Worm (Caenorhabditis elegans): ENCODE measurements around the gene dyn-1.
"Not testable (repeated sequence)": the region's sequence is repeated elsewhere in the genome, so short reads cannot be mapped to it uniquely, and the experiment has no call there.

Gene dyn-1

DNA sequence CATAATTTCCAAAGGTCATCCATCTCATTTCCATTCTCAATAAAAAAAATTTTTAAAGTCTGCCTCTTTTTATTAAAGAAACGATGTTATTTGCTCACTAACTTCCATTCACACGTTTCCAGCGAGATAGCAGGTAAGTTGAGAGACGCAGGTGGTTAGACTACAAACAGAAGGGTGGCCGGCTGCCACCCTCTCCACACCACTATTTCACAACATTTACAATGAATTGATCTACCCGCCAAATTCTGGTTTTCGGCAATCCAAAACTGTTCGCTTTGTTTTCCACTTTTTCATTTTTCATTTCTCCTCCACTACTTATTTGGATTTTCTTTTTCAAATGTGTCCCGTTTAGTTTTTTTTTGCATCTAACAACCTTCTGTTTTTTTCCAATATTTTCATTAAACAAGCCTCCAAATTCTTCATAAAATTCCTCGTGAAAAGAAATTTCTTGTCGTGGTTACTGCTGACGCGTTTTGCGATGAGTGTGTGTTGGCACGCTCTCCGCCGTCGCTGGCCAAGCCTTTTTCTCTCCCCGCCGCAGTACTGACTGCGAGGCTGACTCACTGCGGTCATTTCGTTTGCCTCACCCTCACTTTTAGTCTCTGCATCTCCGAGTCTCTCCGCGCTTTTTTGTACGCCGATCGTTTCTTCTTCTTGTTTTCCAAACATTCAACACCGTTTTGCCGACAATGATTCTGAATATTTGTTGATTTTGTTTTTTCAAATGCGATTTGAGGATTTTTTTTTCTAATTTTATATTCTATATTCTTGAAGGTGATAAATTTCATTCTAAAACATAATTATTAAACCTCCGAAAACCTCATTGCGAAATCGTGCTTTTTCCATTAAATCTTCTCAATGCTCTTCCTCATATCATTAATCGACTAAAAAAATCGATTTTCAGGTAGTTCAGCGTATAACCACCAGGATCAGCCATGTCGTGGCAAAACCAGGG, at the start of gene dyn-1 (continued):
- no peak for TF ChIP-seq lin-39 (tag; optimal IDR thresholded peaks at IDR 0.05)
- no peak for TF ChIP-seq saeg-2 (GFP tag; IDR thresholded peaks at IDR 0.05)
- TF ChIP-seq T26A8.4 (GFP tag; IDR thresholded peaks at IDR 0.05): 0 out of 2 replicates have a peak, but pooled peaks have one; percentile 40
- TF ChIP-seq ztf-11 (tag; optimal IDR thresholded peaks at IDR 0.05): no peak
- TF ChIP-seq attf-4 (tag; optimal IDR thresholded peaks at IDR 0.05): no peak
- TF ChIP-seq ceh-28 (tag; optimal IDR thresholded peaks at IDR 0.05): no peak
- TF ChIP-seq mxl-3 (GFP tag; optimal IDR thresholded peaks at IDR 0.05): peak; percentile 85
- no peak for TF ChIP-seq nhr-111 (GFP tag; optimal IDR thresholded peaks at IDR 0.05)

DNA sequence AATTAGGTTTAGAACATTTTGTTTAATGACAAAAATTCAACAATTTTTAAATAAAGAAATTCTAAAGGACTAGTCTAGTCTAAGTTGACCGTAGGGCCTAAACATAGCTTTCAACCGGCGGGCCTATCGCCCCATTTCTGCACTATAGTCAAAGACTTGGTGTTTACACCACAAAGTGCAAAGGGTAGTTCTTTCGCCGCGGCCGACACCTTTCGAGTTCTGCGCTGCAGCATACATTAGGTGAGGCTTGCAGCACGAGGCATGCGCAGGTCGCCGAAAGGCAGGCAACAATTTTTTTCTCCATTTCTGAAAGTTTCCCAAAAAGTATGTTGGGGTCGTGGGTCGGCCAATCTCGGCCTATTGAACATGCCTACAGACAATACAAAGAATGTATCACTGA, 40.2 kb upstream of the dyn-1 start:
- TF ChIP-seq lin-29 (GFP tag; IDR thresholded peaks at IDR 0.05) (0 out of 2 replicates have a peak, but pooled peaks have one; percentile 22), ZK337.2 (GFP tag; IDR thresholded peaks at IDR 0.05) (no peak)

ce11 chrX:15533260-15533659, 35.4 kb upstream of the dyn-1 start:
- 0 out of 2 replicates have a peak, but pooled peaks have one; percentile 17 for TF ChIP-seq egl-43 (GFP tag; IDR thresholded peaks at IDR 0.05)
- no peak for TF ChIP-seq mxl-2 (GFP tag; conservative IDR thresholded peaks at IDR 0.05)
- TF ChIP-seq fkh-10 (GFP tag; optimal IDR thresholded peaks at IDR 0.05): peak; percentile 20

ce11 chrX:15533847-15534246, 34.8 kb upstream of the dyn-1 start:
- TF ChIP-seq unc-62 (GFP tag; optimal IDR thresholded peaks at IDR 0.05 in 1 of 2): peak in 1 of 2 experiments; percentile 30
- not testable (repeated sequence) for TF ChIP-seq unc-62 (tag; optimal IDR thresholded peaks at IDR 0.05)
- TF ChIP-seq set-16 (GFP tag; IDR thresholded peaks at IDR 0.05): peak; percentile 33; the same call in 1 of the 2 replicates

DNA sequence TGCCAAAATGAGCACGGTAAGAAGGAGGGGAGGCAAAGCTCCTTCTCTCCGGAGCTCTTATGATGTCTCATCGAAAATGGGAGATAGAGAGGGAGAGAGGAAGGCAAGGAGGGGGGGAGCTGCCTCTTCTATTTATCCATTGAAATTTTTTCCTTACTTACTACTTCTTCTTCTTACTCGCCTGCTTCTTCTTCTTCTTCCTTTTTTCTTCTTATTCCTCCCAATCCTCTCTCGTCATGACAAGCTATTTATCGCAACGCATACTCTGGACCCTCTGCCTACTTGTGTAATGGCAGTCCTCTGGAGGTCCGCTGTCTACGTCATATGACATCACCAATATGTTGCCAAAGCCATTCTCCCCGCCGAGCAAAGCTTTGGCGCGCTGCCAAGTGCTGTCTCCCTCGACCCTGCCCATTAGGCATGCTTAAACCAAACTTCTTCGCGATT, 33.5 kb upstream of the dyn-1 start:
- no peak for TF ChIP-seq arid-1 (GFP tag; conservative IDR thresholded peaks at IDR 0.05)
- TF ChIP-seq nhr-6 (tag; optimal IDR thresholded peaks at IDR 0.05): no peak
- TF ChIP-seq F49E8.2 (tag; optimal IDR thresholded peaks at IDR 0.05; ENCODE audit: borderline replicate concordance): no peak
- TF ChIP-seq ceh-28 (tag; optimal IDR thresholded peaks at IDR 0.05): no peak
- TF ChIP-seq spr-1 (tag; optimal IDR thresholded peaks at IDR 0.05): no peak
- no peak for TF ChIP-seq Y5F2A.4 (GFP tag; optimal IDR thresholded peaks at IDR 0.05)
- peak; percentile 90; the same call in 1 of the 2 replicates for TF ChIP-seq ctbp-1 (GFP tag; IDR thresholded peaks at IDR 0.05)
- 0 out of 2 replicates have a peak, but pooled peaks have one; percentile 8 for TF ChIP-seq ceh-44 (GFP tag; IDR thresholded peaks at IDR 0.05)
- TF ChIP-seq vab-7 (GFP tag; IDR thresholded peaks at IDR 0.05): no peak
- no peak for TF ChIP-seq ceh-82 (tag; optimal IDR thresholded peaks at IDR 0.05)
- TF ChIP-seq madf-5 (GFP tag; IDR thresholded peaks at IDR 0.05): no peak
- no peak for TF ChIP-seq nhr-237 (tag; optimal IDR thresholded peaks at IDR 0.05)
- TF ChIP-seq ztf-11 (tag; optimal IDR thresholded peaks at IDR 0.05): no peak
- no peak for TF ChIP-seq Y48G9A.11 (GFP tag; IDR thresholded peaks at IDR 0.05)
- TF ChIP-seq tra-1 (GFP tag; IDR thresholded peaks at IDR 0.05): 0 out of 2 replicates have a peak, but pooled peaks have one; percentile 47
- no peak for TF ChIP-seq nhr-10 (tag; optimal IDR thresholded peaks at IDR 0.05)
- TF ChIP-seq F37D6.2 (tag; optimal IDR thresholded peaks at IDR 0.05): peak; percentile 76
- peak; percentile 73 for TF ChIP-seq rbr-2 (tag; optimal IDR thresholded peaks at IDR 0.05)
- TF ChIP-seq R02D3.7 (tag; optimal IDR thresholded peaks at IDR 0.05): no peak
- no peak for TF ChIP-seq dmd-9 (GFP tag; IDR thresholded peaks at IDR 0.05)
- TF ChIP-seq T26A8.4 (GFP tag; IDR thresholded peaks at IDR 0.05): 0 out of 2 replicates have a peak, but pooled peaks have one; percentile 41
- no peak for TF ChIP-seq mdt-29 (GFP tag; IDR thresholded peaks at IDR 0.05)
- TF ChIP-seq zfp-2 (tag; optimal IDR thresholded peaks at IDR 0.05): peak; percentile 47
- peak; percentile 98 for TF ChIP-seq aha-1 (tag)
- 0 out of 2 replicates have a peak, but pooled peaks have one; percentile 28 for TF ChIP-seq mxl-2 (GFP tag; conservative IDR thresholded peaks at IDR 0.05)
- TF ChIP-seq gei-8 (GFP tag; optimal IDR thresholded peaks at IDR 0.05): no peak
- peak; percentile 69 to 76 for TF ChIP-seq lsy-2 (tag; optimal IDR thresholded peaks at IDR 0.05)
- TF ChIP-seq hlh-30 (tag; optimal IDR thresholded peaks at IDR 0.05; ENCODE audit: insufficient read depth): peak; percentile 72
- no peak for TF ChIP-seq ceh-32 (tag; optimal IDR thresholded peaks at IDR 0.05; ENCODE audit: poor library complexity)
